Worm (Caenorhabditis elegans) whole organism, midembryonic: Measurements from ENCODE around the gene lsy-2.

ENCODE experiments used
- T22C8.4 ChIP-seq: fragments of 200-800 bp; sonication (Bioruptor generic); IDR thresholded peaks from 2 replicates; pipeline ENCODE4 v1.3.6; 2022; ENCODE audit warnings: missing genetic modification characterization, missing compliant biosample characterization
- cog-1 ChIP-seq: sonication (generic microtip); optimal IDR thresholded peaks from 2 replicates; lab custom pipeline; 2016; ENCODE audit warnings: missing genetic modification characterization, missing compliant biosample characterization
- flt-1 ChIP-seq: fragments of 200-800 bp; sonication (Bioruptor generic); IDR thresholded peaks from 2 replicates; pipeline ENCODE4 v1.3.6; 2022; ENCODE audit warnings: missing genetic modification characterization, missing compliant biosample characterization
- klf-2 ChIP-seq: fragments of 200-800 bp; sonication (Bioruptor generic); conservative IDR thresholded peaks from 2 replicates; pipeline ENCODE4 v1.3.6; 2022; ENCODE audit warnings: missing genetic modification reagents, missing genetic modification characterization, missing compliant biosample characterization
- med-1 ChIP-seq: sonication (generic microtip); optimal IDR thresholded peaks from 2 replicates; lab custom pipeline; 2017; ENCODE audit warnings: missing genetic modification characterization, mild to moderate bottlenecking, missing compliant biosample characterization, antibody characterized with exemption, missing genetic modification reagents; ENCODE audit not compliant: insufficient read depth
- ref-1 ChIP-seq: fragments of 200-800 bp; sonication (Bioruptor generic); conservative IDR thresholded peaks from 2 replicates; pipeline ENCODE4 v1.3.6; 2022; ENCODE audit warnings: missing genetic modification reagents, missing genetic modification characterization, missing compliant biosample characterization
- tab-1 ChIP-seq: fragments of 200-800 bp; sonication (Bioruptor generic); IDR thresholded peaks from 2 replicates; pipeline ENCODE4 v1.3.6; 2022; ENCODE audit warnings: missing genetic modification characterization, missing compliant biosample characterization
- ztf-23 ChIP-seq: fragments of 200-800 bp; sonication (Bioruptor generic); IDR thresholded peaks from 2 replicates; pipeline ENCODE4 v1.3.6; 2022; ENCODE audit warnings: missing genetic modification reagents, missing genetic modification characterization, missing compliant biosample characterization
- ztf-29 ChIP-seq: fragments of 200-800 bp; sonication (Bioruptor generic); IDR thresholded peaks from 2 replicates; pipeline ENCODE4 v1.3.6; 2022; ENCODE audit warnings: missing genetic modification reagents, missing genetic modification characterization, missing compliant biosample characterization

The lsy-2 gene

DNA sequence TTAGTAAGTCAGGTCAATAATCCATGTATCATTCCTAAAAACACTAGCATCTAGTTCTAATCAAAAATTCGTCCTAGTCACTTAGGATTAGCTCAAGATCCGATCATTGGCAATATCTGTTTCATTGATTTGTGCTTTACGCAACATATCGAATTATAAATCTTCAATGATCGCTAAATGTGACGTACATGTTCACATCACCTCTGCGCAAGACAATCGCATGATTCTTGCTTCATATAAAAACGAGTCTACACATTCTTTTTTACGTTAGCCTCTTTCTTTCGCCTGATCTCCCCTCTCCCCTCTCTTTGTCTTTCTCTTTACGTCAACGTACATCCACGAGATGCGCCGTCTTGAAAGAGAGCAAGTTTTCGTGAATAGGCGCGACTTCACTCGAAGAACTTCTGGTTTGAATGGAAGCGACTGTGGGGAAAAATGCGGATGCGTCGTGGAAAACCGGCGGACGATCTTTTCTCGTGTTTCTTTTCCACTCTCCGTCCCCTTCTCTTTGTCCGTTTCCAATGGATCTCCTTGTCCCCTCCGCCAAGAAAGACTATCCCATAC, 26.9 kb downstream of the lsy-2 start:
- TF ChIP-seq T22C8.4 (no peak), ztf-29 (no peak), med-1 (GFP tag; lab: Kevin White, UChicago) (no peak), ztf-23 (GFP tag; lab: Robert Waterston, UW) (no peak), klf-2 (no peak), cog-1 (tag; lab: Kevin White, UChicago) (no peak), tab-1 (GFP tag; lab: Robert Waterston, UW) (no peak), ref-1 (no peak), flt-1 (GFP tag; lab: Robert Waterston, UW) (no peak)

DNA sequence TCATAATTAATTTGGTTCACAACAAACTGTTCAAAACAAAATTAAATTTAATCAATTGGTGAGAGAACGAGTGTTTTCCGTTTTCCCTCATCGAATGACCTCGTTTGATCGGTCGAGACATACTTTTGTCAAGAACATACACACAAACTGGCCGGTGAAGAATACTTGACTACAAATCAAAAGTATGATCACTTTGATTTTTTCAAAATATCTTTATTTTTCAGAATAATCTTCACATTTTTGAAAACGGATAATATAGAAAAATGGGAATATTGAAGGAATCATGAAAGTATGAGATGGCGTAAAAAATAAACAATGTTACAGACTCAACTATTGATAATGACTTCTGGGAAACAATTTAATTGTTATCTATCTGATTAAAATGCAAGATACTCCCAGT, 28.7 kb downstream of the lsy-2 start, which contains the start of gene swip-10:
swip-10 (minus strand) TSS at position 101 of the 400 bp plus-strand sequence.
- TF ChIP-seq cog-1 (tag; lab: Kevin White, UChicago) (no peak), ztf-23 (GFP tag; lab: Robert Waterston, UW) (no peak), ztf-29 (no peak), T22C8.4 (no peak), flt-1 (GFP tag; lab: Robert Waterston, UW) (no peak), ref-1 (no peak), klf-2 (no peak), tab-1 (GFP tag; lab: Robert Waterston, UW) (no peak), med-1 (GFP tag; lab: Kevin White, UChicago) (no peak)

DNA sequence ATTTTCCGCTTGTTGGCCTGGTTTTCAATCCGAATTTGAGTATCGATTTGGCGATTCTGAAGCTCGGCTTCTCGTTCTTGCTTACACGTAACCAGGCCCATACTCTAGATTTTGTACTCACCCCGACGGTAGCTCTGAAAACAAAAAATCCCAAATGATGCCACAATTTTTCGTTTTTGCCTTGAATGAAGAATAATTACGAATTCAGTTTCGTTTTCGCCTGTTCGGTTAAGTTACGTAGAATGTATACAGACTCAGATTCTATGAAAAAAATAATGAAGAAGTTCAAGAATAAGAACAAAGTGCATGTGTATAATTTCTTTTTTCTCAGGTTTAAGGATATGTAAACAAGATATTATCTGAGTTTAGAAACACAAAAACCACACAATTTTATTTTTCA, 31.5 kb downstream of the lsy-2 start, which contains the start of gene gpa-5:
gpa-5 (minus strand) TSS at position 101 of the 400 bp plus-strand sequence.
- TF ChIP-seq klf-2, result no peak
- TF ChIP-seq tab-1 (GFP tag; lab: Robert Waterston, UW), result no peak
- no peak for TF ChIP-seq med-1 (GFP tag; lab: Kevin White, UChicago)
- TF ChIP-seq cog-1 (tag; lab: Kevin White, UChicago), result no peak
- TF ChIP-seq ztf-29, result no peak
- no peak for TF ChIP-seq ref-1
- TF ChIP-seq flt-1 (GFP tag; lab: Robert Waterston, UW), result no peak
- TF ChIP-seq T22C8.4, result no peak
- TF ChIP-seq ztf-23 (GFP tag; lab: Robert Waterston, UW), result no peak

DNA sequence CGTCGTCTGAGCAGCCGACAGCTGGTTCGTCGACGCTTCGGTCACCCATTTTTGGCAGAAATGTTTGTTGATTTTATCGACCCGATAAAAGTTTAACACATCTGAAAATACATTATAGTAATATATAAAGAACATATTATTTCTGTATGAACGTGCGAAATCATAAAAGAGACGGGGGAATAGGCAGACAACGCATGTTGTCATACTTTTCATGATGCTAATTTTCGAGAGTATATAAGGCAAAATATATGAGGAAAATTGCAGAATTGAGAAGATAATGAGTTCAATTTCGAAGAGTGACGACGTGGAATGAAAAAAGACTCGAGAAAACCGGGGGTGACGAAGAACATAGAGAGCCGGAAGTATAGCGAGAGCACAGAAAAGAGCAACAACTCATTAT, 40.6 kb downstream of the lsy-2 start, which contains the start of gene F53B1.8:
F53B1.8 (minus strand) TSS at position 101 of the 400 bp plus-strand sequence.
- TF ChIP-seq ref-1, result no peak
- no peak for TF ChIP-seq flt-1 (GFP tag; lab: Robert Waterston, UW)
- no peak for TF ChIP-seq cog-1 (tag; lab: Kevin White, UChicago)
- TF ChIP-seq ztf-23 (GFP tag; lab: Robert Waterston, UW), result no peak
- no peak for TF ChIP-seq med-1 (GFP tag; lab: Kevin White, UChicago)
- no peak for TF ChIP-seq klf-2
- TF ChIP-seq tab-1 (GFP tag; lab: Robert Waterston, UW), result no peak
- no peak for TF ChIP-seq ztf-29
- TF ChIP-seq T22C8.4, result no peak

DNA sequence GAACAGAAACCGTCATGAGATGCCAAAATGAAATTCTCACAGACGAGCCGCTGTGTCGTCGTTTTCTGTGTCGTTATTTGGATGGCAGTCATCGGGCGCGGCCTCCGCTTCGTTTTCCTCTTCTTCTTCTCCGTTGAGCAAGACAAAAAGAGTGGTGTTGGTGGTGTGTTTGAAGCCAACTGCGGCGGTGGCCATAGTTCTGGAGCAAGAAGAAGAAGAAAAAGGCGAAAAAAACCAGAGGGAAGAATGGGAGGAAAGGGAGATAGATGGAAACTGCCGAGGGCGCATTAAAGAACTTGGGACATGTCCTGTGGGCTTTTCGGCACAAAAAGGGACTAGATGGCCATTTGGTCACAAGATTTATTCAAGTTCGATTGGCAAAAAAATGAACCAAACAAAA, 42.1 kb downstream of the lsy-2 start, which contains the start of gene F53B1.9:
F53B1.9 (minus strand) TSS at position 195 of the 400 bp plus-strand sequence.
- no peak for TF ChIP-seq ref-1
- no peak for TF ChIP-seq T22C8.4
- no peak for TF ChIP-seq tab-1 (GFP tag; lab: Robert Waterston, UW)
- no peak for TF ChIP-seq cog-1 (tag; lab: Kevin White, UChicago)
- no peak for TF ChIP-seq med-1 (GFP tag; lab: Kevin White, UChicago)
- TF ChIP-seq flt-1 (GFP tag; lab: Robert Waterston, UW), result no peak
- TF ChIP-seq ztf-23 (GFP tag; lab: Robert Waterston, UW), result no peak
- TF ChIP-seq ztf-29, result no peak
- TF ChIP-seq klf-2, result no peak

DNA sequence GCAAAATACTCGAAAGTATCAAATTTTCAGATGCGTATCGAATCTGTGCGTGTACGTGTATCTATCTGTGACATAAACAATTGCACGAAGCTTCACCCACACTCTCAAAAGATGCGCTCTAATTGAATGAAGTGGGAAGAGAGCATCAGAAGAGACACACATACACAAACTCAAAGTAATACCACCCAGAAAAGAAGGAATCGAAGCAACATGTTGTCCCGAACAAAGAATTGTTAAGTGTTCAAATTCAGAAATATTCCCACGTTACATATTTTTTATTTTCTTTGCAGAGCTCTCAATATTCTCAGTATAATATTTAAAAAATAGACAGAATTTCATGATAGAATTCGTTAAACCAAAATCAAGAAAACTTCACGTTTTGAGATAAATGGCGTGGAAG, 47.4 kb downstream of the lsy-2 start:
- TF ChIP-seq med-1 (GFP tag; lab: Kevin White, UChicago), result no peak
- TF ChIP-seq flt-1 (GFP tag; lab: Robert Waterston, UW), result no peak

DNA sequence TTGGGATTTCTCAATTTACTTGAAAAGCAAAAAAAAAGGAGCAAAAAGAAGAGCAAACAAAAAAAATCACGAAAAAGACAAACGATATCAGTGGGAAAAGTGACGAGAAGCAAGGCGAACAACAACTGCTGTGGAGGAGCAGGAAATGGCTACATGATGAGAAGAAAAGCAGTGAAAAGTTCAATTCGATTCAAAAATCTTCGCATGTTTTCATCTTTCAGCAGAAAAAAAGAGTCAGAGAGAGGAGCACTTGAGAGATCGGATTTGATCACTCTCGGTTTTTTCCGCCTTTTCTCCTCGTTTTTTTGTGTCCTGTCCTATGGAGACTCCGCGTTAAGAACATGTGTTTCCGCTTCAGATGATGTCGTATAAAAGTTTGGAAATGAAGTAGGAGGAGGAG, 49.4 kb downstream of the lsy-2 start:
- TF ChIP-seq ztf-23 (GFP tag; lab: Robert Waterston, UW), result no peak
- no peak for TF ChIP-seq T22C8.4
- TF ChIP-seq med-1 (GFP tag; lab: Kevin White, UChicago), result no peak
- no peak for TF ChIP-seq cog-1 (tag; lab: Kevin White, UChicago)
- no peak for TF ChIP-seq klf-2
- TF ChIP-seq flt-1 (GFP tag; lab: Robert Waterston, UW), result no peak
- TF ChIP-seq ref-1, result no peak
- no peak for TF ChIP-seq tab-1 (GFP tag; lab: Robert Waterston, UW)
- TF ChIP-seq ztf-29, result no peak

DNA sequence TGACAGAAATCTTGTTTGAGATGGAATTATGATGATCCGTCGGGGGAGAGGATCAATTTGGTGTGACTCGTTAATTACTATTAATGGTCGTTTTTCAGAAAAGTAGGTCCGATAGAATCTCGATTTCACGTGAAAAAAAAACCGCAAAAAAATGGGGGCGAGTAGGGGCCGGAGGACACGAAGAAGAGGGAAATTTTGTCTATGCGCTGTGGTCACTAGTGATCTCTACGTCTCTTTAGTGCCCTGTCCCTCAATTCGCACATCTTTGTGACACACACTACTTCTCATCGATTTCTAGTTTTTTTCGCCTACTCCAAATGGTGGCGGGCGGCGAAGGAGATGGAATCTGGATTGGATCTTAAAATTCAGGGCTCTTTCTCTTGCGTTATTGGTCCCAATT, 51.1 kb downstream of the lsy-2 start:
- no peak for TF ChIP-seq med-1 (GFP tag; lab: Kevin White, UChicago)
- no peak for TF ChIP-seq flt-1 (GFP tag; lab: Robert Waterston, UW)
- 0 out of 2 replicates have a peak, but pooled peaks have one; percentile 28 for TF ChIP-seq ztf-23 (GFP tag; lab: Robert Waterston, UW)
- TF ChIP-seq ref-1, result no peak
- TF ChIP-seq ztf-29, result no peak
- TF ChIP-seq klf-2, result no peak
